Worm (Caenorhabditis elegans) whole organism, L1 larva: Measurements from ENCODE around the gene fbxa-128.

Experiments
- F16B12.6 ChIP-seq: fragments of 150-350 bp; optimal IDR thresholded peaks from 2 replicates; lab custom pipeline; 2014; ENCODE audit warnings: missing biosample characterization, missing genetic modification characterization
- ama-1 ChIP-seq: fragments of 150-350 bp; optimal IDR thresholded peaks from 2 replicates; lab custom pipeline; 2014
- ceh-82 ChIP-seq, 3 experiments: fragments of 150-350 bp in 1 of 3; sonication (generic microtip) in 2 of 3; optimal IDR thresholded peaks; 2 replicates each; lab custom pipeline; 2014 to 2017; ENCODE audit warnings: missing biosample characterization in 3 of 3, missing genetic modification characterization in 3 of 3
- jun-1 ChIP-seq: fragments of 150-350 bp; optimal IDR thresholded peaks from 2 replicates; lab custom pipeline; 2014; ENCODE audit warnings: missing biosample characterization, missing genetic modification reagents, missing genetic modification characterization
- lin-15B ChIP-seq: fragments of 150-350 bp; sonication (generic microtip); optimal IDR thresholded peaks from 3 replicates; lab custom pipeline; 2014; ENCODE audit warnings: missing biosample characterization, missing genetic modification characterization
- lsy-2 ChIP-seq, 2 experiments: fragments of 150-350 bp; optimal IDR thresholded peaks; 2 replicates each; lab custom pipeline; 2014; ENCODE audit warnings: missing biosample characterization in 2 of 2, missing genetic modification characterization in 2 of 2
- nhr-11 ChIP-seq: fragments of 150-350 bp; optimal IDR thresholded peaks from 2 replicates; lab custom pipeline; 2014; ENCODE audit warnings: missing biosample characterization, missing genetic modification characterization
- nhr-28 ChIP-seq: fragments of 150-350 bp; optimal IDR thresholded peaks from 2 replicates; lab custom pipeline; 2014; ENCODE audit warnings: missing biosample characterization, missing genetic modification characterization
- nhr-77 ChIP-seq: fragments of 150-350 bp; optimal IDR thresholded peaks from 2 replicates; lab custom pipeline; 2014; ENCODE audit warnings: missing biosample characterization, missing genetic modification characterization
- pqm-1 ChIP-seq: sonication (generic microtip); optimal IDR thresholded peaks from 3 replicates; lab custom pipeline; 2017; ENCODE audit warnings: missing biosample characterization, missing genetic modification characterization
- snu-23 ChIP-seq: sonication (generic microtip); optimal IDR thresholded peaks from 2 replicates; lab custom pipeline; 2016; ENCODE audit warnings: missing genetic modification characterization, missing compliant biosample characterization

ce11 chrIII:11091651-11092278, 47.1 kb downstream of the fbxa-128 start:
- no peak for TF ChIP-seq ama-1 (lab: Kevin White, UChicago)
- no peak for TF ChIP-seq nhr-28 (tag; lab: Kevin White, UChicago)
- TF ChIP-seq nhr-11 (tag; lab: Kevin White, UChicago) = no peak
- no peak for TF ChIP-seq lsy-2 (tag; optimal IDR thresholded peaks at IDR 0.05; lab: Kevin White, UChicago)
- no peak for TF ChIP-seq lin-15B (tag; lab: Kevin White, UChicago)
- TF ChIP-seq ceh-82 (tag; optimal IDR thresholded peaks at IDR 0.05; lab: Kevin White, UChicago) = no peak
- TF ChIP-seq snu-23 = peak; percentile 52
- no peak for TF ChIP-seq pqm-1 (tag; lab: Kevin White, UChicago)
- TF ChIP-seq F16B12.6 (tag; lab: Kevin White, UChicago) = no peak
- no peak for TF ChIP-seq jun-1 (tag; lab: Kevin White, UChicago)
- TF ChIP-seq nhr-77 (tag; lab: Kevin White, UChicago) = no peak
